Fruit fly (Drosophila melanogaster): ENCODE measurements around the gene CG32640.

The CG32640 gene

dm6 chrX:13128750-13129152, 49.1 kb upstream of the CG32640 start, which contains the start of the genes CG32638, CG15717 and MFS10 (continued):
- TF ChIP-seq CG1233 (GFP tag; optimal IDR thresholded peaks at IDR 0.05) (no peak), CG2712 (tag; optimal IDR thresholded peaks at IDR 0.05) (peak; percentile 33), repo (GFP tag; optimal IDR thresholded peaks at IDR 0.05) (no peak), bbx (GFP tag; IDR thresholded peaks at IDR 0.05; ENCODE audit: partially characterized antibody) (0 out of 2 replicates have a peak, but pooled peaks have one; percentile 24), Dad (GFP tag; optimal IDR thresholded peaks at IDR 0.05) (peak; percentile 17), Gug (GFP tag; IDR thresholded peaks at IDR 0.05) (no peak), CG6765 (GFP tag; optimal IDR thresholded peaks at IDR 0.05) (no peak), CG11504 (tag; optimal IDR thresholded peaks at IDR 0.05) (peak; percentile 17), CG17361 (GFP tag; IDR thresholded peaks at IDR 0.05) (no peak), Poxn (GFP tag; IDR thresholded peaks at IDR 0.05) (no peak), CG10462 (GFP tag; optimal IDR thresholded peaks at IDR 0.05) (no peak), CG14710 (tag; optimal IDR thresholded peaks at IDR 0.05) (peak; percentile 37), knrl (GFP tag; IDR thresholded peaks at IDR 0.05; ENCODE audit: partially characterized antibody) (peak; percentile 43; the same call in 1 of the 3 replicates), CG34224 (GFP tag; IDR thresholded peaks at IDR 0.05; ENCODE audit: partially characterized antibody) (no peak; the same call in 2 of the 3 replicates), odd (GFP tag; optimal IDR thresholded peaks at IDR 0.05) (no peak), CG16815 (GFP tag; optimal IDR thresholded peaks at IDR 0.05) (no peak), slou (GFP tag; optimal IDR thresholded peaks at IDR 0.05) (no peak), Vsx1 (GFP tag; optimal IDR thresholded peaks at IDR 0.05) (no peak), cas (GFP tag; IDR thresholded peaks at IDR 0.05) (no peak), CG11398 (GFP tag; optimal IDR thresholded peaks at IDR 0.05) (no peak), CG7357 (GFP tag; IDR thresholded peaks at IDR 0.05) (no peak), kah (GFP tag; optimal IDR thresholded peaks at IDR 0.05) (no peak), bab2 (GFP tag; optimal IDR thresholded peaks at IDR 0.05) (no peak), sug (tag; optimal IDR thresholded peaks at IDR 0.05) (peak; percentile 30), CG7928 (GFP tag; optimal IDR thresholded peaks at IDR 0.05) (no peak), C15 (GFP tag; IDR thresholded peaks at IDR 0.05) (no peak), her (GFP tag; optimal IDR thresholded peaks at IDR 0.05) (no peak), CG16863 (GFP tag; optimal IDR thresholded peaks at IDR 0.05) (peak; percentile 11), CG17802 (tag; optimal IDR thresholded peaks at IDR 0.05) (no peak), H2.0 (GFP tag; IDR thresholded peaks at IDR 0.05) (no peak), lbe (GFP tag; optimal IDR thresholded peaks at IDR 0.05) (no peak), fd96Cb (tag; optimal IDR thresholded peaks at IDR 0.05) (no peak), HmgZ (tag; optimal IDR thresholded peaks at IDR 0.05) (peak; percentile 83), Dp (GFP tag; optimal IDR thresholded peaks at IDR 0.05) (peak; percentile 62), CG32532 (GFP tag; IDR thresholded peaks at IDR 0.05) (no peak), NC2β (GFP tag; optimal IDR thresholded peaks at IDR 0.05) (no peak), pb (GFP tag; optimal IDR thresholded peaks at IDR 0.05) (no peak), CG33557 (GFP tag; optimal IDR thresholded peaks at IDR 0.05) (no peak), wor (GFP tag; IDR thresholded peaks at IDR 0.05) (no peak), CG13894 (tag; optimal IDR thresholded peaks at IDR 0.05) (peak; percentile 67), Hmr (GFP tag; optimal IDR thresholded peaks at IDR 0.05) (peak; percentile 69), grau (tag; optimal IDR thresholded peaks at IDR 0.05) (peak; percentile 12), CG18599 (GFP tag; optimal IDR thresholded peaks at IDR 0.05) (no peak), CG6254 (GFP tag; optimal IDR thresholded peaks at IDR 0.05) (no peak), trh (GFP tag; optimal IDR thresholded peaks at IDR 0.05) (no peak), grn (GFP tag; optimal IDR thresholded peaks at IDR 0.05) (peak; percentile 99), da (GFP tag; optimal IDR thresholded peaks at IDR 0.05) (no peak), jumu (GFP tag; optimal IDR thresholded peaks at IDR 0.05) (no peak), Rfx (GFP tag; IDR thresholded peaks at IDR 0.05) (peak; percentile 40; the same call in 1 of the 2 replicates), inv (GFP tag; IDR thresholded peaks at IDR 0.05; ENCODE audit: partially characterized antibody) (no peak), lilli (GFP tag; optimal IDR thresholded peaks at IDR 0.05) (peak; percentile 17)

Data from whole organism, embryonic.